Fruit fly (Drosophila melanogaster) whole organism: Measurements from ENCODE around the gene CG14427.

ENCODE experiments used
- CG8478 ChIP-seq: fragments of >200 bp; optimal IDR thresholded peaks from 2 replicates; lab custom pipeline; 2018; ENCODE audit warnings: inconsistent platforms
- Dll ChIP-seq: fragments of >200 bp; optimal IDR thresholded peaks from 2 replicates; lab custom pipeline; 2017
- pan ChIP-seq: fragments of >200 bp; optimal IDR thresholded peaks from 2 replicates; lab custom pipeline; 2017
- psq ChIP-seq: fragments of >200 bp; optimal IDR thresholded peaks from 2 replicates; lab custom pipeline; 2017

DNA sequence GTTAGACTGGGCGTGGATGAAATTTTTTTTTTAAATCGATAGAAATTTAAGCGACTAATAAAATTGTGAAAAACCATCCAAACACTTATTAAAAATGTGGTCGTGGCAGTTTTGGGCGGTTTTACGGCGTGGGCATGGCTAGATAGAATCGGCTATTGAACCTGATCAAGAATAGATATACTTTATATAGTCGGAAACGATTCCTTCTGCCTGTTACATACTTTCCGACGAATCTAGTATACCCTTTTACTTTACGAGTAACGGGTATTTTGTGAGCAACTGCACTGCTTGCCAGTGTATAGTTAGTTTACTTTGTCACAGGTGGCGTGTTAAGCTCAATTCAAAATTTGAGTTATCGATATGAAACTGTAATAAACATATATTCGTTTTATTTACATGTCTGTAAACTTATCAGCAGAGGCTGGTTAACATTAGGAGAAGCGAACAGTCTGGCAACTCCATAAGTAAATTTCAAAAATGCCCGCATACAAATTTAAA lies 25.4 kb upstream of the CG14427 start:
- TF ChIP-seq CG8478 (lab: Kevin White, UChicago), result no peak
- TF ChIP-seq pan (lab: Kevin White, UChicago), result peak; percentile 66
- TF ChIP-seq psq (lab: Kevin White, UChicago), result no peak
- TF ChIP-seq Dll (lab: Kevin White, UChicago), result no peak
